Worm (Caenorhabditis elegans): ENCODE data around the gene clec-49.

The clec-49 gene

ce11 chrV:19759282-19759681 is 8.3 kb upstream of the clec-49 start:
- TF ChIP-seq flt-1 (GFP tag; IDR thresholded peaks at IDR 0.05) (no peak), ref-1 (GFP tag; conservative IDR thresholded peaks at IDR 0.05) (no peak), klf-2 (GFP tag; conservative IDR thresholded peaks at IDR 0.05) (no peak), ztf-23 (GFP tag; IDR thresholded peaks at IDR 0.05) (no peak), T22C8.4 (GFP tag; IDR thresholded peaks at IDR 0.05) (no peak), med-1 (GFP tag; optimal IDR thresholded peaks at IDR 0.05; ENCODE audit: insufficient read depth) (no peak), cog-1 (tag; optimal IDR thresholded peaks at IDR 0.05) (no peak), ztf-29 (GFP tag; IDR thresholded peaks at IDR 0.05) (no peak), tab-1 (GFP tag; IDR thresholded peaks at IDR 0.05) (no peak)

DNA sequence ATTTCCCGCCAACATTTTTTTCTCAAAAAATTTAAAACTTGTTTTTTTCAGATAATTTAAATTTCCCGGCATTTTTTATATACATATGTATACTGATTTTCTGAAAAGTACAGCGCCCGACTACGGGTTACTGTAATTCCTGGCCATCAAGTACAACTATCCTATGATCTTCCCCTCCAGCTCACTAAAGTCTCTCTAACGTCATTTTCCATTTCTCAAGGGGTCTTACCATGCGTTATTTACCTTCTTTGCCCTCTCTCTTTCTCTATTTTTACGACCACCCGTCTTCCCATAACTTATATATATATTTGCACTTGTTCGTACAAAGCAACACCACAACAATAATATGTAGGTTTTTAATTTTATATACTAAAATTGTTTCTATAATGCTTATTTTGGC is 5.2 kb upstream of the clec-49 start, which contains the start of gene W04E12.9:
Gene W04E12.9, plus strand, starts transcription at position 301 of the 400 bp plus-strand sequence.
- TF ChIP-seq med-1 (GFP tag; optimal IDR thresholded peaks at IDR 0.05; ENCODE audit: insufficient read depth) (no peak), klf-2 (GFP tag; conservative IDR thresholded peaks at IDR 0.05) (no peak), flt-1 (GFP tag; IDR thresholded peaks at IDR 0.05) (no peak), cog-1 (tag; optimal IDR thresholded peaks at IDR 0.05) (no peak), T22C8.4 (GFP tag; IDR thresholded peaks at IDR 0.05) (no peak)

- TF ChIP-seq ref-1 (GFP tag; conservative IDR thresholded peaks at IDR 0.05) (no peak), med-1 (GFP tag; optimal IDR thresholded peaks at IDR 0.05; ENCODE audit: insufficient read depth) (no peak), cog-1 (tag; optimal IDR thresholded peaks at IDR 0.05) (no peak)
Observed at ce11 chrV:19755260-19755659, 4.2 kb upstream of the clec-49 start, which contains the start of gene clec-50. TSS of gene clec-50 (minus strand) at chrV:19755368.

- TF ChIP-seq klf-2 (GFP tag; conservative IDR thresholded peaks at IDR 0.05) (no peak), ztf-29 (GFP tag; IDR thresholded peaks at IDR 0.05) (no peak), med-1 (GFP tag; optimal IDR thresholded peaks at IDR 0.05; ENCODE audit: insufficient read depth) (no peak), ref-1 (GFP tag; conservative IDR thresholded peaks at IDR 0.05) (no peak), tab-1 (GFP tag; IDR thresholded peaks at IDR 0.05) (no peak), cog-1 (tag; optimal IDR thresholded peaks at IDR 0.05) (no peak), flt-1 (GFP tag; IDR thresholded peaks at IDR 0.05) (no peak), T22C8.4 (GFP tag; IDR thresholded peaks at IDR 0.05) (no peak), ztf-23 (GFP tag; IDR thresholded peaks at IDR 0.05) (no peak)
Observed at ce11 chrV:19754331-19754730, 3.3 kb upstream of the clec-49 start.

DNA sequence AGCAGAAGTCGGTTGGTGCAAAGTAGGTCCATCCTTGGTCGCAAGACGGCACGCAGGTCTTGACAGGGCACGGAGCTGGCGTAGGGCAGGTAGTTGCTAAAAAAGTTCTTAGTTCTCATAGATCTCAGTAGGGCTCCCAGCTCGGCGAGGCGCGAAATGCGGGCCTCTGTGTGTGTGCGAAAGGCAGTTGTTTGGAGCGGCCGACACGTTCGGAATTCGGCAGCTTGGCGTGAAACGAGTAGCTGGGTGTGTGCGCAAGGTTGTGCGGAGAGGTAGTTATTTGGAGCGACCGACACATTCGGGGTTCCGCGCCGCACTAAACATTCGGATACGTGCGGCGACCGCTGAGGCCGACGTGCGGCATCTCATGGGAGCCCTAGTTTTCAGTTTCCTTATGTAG is 1.9 kb upstream of the clec-49 start:
- TF ChIP-seq cog-1 (tag; optimal IDR thresholded peaks at IDR 0.05) (no peak), ztf-29 (GFP tag; IDR thresholded peaks at IDR 0.05) (no peak), med-1 (GFP tag; optimal IDR thresholded peaks at IDR 0.05; ENCODE audit: insufficient read depth) (no peak), flt-1 (GFP tag; IDR thresholded peaks at IDR 0.05) (no peak), ztf-23 (GFP tag; IDR thresholded peaks at IDR 0.05) (no peak), T22C8.4 (GFP tag; IDR thresholded peaks at IDR 0.05) (no peak), tab-1 (GFP tag; IDR thresholded peaks at IDR 0.05) (no peak), klf-2 (GFP tag; conservative IDR thresholded peaks at IDR 0.05) (no peak), ref-1 (GFP tag; conservative IDR thresholded peaks at IDR 0.05) (no peak)

- TF ChIP-seq ztf-23 (GFP tag; IDR thresholded peaks at IDR 0.05): no peak
- no peak for TF ChIP-seq T22C8.4 (GFP tag; IDR thresholded peaks at IDR 0.05)
- no peak for TF ChIP-seq med-1 (GFP tag; optimal IDR thresholded peaks at IDR 0.05; ENCODE audit: insufficient read depth)
- no peak for TF ChIP-seq cog-1 (tag; optimal IDR thresholded peaks at IDR 0.05)
- no peak for TF ChIP-seq klf-2 (GFP tag; conservative IDR thresholded peaks at IDR 0.05)
Observed at ce11 chrV:19747144-19747543, 3.9 kb downstream of the clec-49 start.

- TF ChIP-seq cog-1 (tag; optimal IDR thresholded peaks at IDR 0.05): no peak
- TF ChIP-seq ztf-29 (GFP tag; IDR thresholded peaks at IDR 0.05): no peak
- TF ChIP-seq tab-1 (GFP tag; IDR thresholded peaks at IDR 0.05): no peak
- TF ChIP-seq T22C8.4 (GFP tag; IDR thresholded peaks at IDR 0.05): no peak
- no peak for TF ChIP-seq ref-1 (GFP tag; conservative IDR thresholded peaks at IDR 0.05)
- no peak for TF ChIP-seq med-1 (GFP tag; optimal IDR thresholded peaks at IDR 0.05; ENCODE audit: insufficient read depth)
- TF ChIP-seq klf-2 (GFP tag; conservative IDR thresholded peaks at IDR 0.05): no peak
- TF ChIP-seq ztf-23 (GFP tag; IDR thresholded peaks at IDR 0.05): no peak
- no peak for TF ChIP-seq flt-1 (GFP tag; IDR thresholded peaks at IDR 0.05)
Observed at ce11 chrV:19745852-19746251, 5.2 kb downstream of the clec-49 start, which contains the start of gene W04E12.5. TSS of gene W04E12.5 (plus strand) at chrV:19746152.

DNA sequence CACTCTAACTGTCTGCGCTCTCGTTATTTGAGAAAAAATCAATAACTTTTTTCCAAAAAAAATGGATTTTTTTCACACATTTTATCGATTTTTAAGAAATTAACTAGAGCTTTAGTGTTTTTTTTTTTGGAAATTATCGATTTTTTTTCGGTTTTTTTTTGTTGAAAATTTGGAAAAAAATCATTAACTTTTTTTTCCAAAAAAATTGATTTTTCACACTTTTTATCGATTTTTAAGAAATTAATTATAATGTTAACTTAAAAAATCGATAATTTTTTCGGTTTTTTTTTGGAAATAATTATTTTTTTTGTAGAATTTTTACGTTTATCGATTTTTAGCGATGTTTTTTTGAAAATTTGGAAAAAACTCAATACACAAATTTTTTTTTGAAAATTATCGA is 6.8 kb downstream of the clec-49 start:
- TF ChIP-seq T22C8.4 (GFP tag; IDR thresholded peaks at IDR 0.05) (peak; percentile 59; the same call in 1 of the 2 replicates), ztf-23 (GFP tag; IDR thresholded peaks at IDR 0.05) (no peak)

DNA sequence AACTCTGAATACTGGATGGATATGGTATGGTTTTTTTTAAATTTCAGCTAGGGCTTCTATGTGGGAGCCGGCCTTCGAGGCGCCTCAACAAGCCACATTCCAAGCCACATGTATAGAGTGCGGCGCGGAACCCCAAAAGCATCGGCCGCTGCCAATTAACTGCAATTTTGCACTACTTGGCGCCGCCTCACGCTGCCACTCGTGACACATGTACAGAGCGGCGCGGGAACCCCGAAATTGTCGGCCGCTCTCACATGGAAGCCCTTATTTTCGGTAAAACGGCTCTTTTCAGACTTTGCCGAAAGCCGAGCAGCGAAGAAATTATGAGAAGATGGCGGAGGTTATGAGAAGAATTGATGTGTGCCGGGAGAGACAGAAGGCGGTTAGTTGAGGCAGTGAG is 7.2 kb downstream of the clec-49 start:
- TF ChIP-seq ztf-23 (GFP tag; IDR thresholded peaks at IDR 0.05): no peak
- no peak for TF ChIP-seq ref-1 (GFP tag; conservative IDR thresholded peaks at IDR 0.05)
- no peak for TF ChIP-seq klf-2 (GFP tag; conservative IDR thresholded peaks at IDR 0.05)
- TF ChIP-seq cog-1 (tag; optimal IDR thresholded peaks at IDR 0.05): no peak
- no peak for TF ChIP-seq tab-1 (GFP tag; IDR thresholded peaks at IDR 0.05)
- TF ChIP-seq ztf-29 (GFP tag; IDR thresholded peaks at IDR 0.05): no peak
- no peak for TF ChIP-seq med-1 (GFP tag; optimal IDR thresholded peaks at IDR 0.05; ENCODE audit: insufficient read depth)

DNA sequence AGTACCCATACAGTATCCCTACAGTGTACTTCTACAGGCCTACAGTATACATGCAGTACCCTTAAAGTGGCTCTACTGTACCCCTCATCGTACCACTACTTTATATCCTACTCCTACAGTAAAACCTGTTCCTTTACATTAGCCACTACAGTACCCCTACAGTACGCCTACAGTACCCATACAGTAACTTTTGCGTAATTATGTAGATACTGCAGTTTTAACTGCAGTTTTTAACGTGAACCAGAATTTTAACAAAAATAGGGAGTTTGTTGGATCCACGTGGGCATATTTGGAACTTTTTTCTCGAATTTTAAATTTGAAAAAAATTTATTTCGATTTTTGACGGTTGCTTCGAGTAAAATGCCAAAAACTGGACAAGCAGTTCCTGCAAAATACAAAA is 7.7 kb downstream of the clec-49 start, which contains the start of gene W04E12.4:
Gene W04E12.4, plus strand, starts transcription at position 301 of the 400 bp plus-strand sequence.
- TF ChIP-seq ztf-23 (GFP tag; IDR thresholded peaks at IDR 0.05) (no peak), flt-1 (GFP tag; IDR thresholded peaks at IDR 0.05) (no peak), ztf-29 (GFP tag; IDR thresholded peaks at IDR 0.05) (no peak), T22C8.4 (GFP tag; IDR thresholded peaks at IDR 0.05) (no peak), ref-1 (GFP tag; conservative IDR thresholded peaks at IDR 0.05) (no peak), klf-2 (GFP tag; conservative IDR thresholded peaks at IDR 0.05) (no peak), med-1 (GFP tag; optimal IDR thresholded peaks at IDR 0.05; ENCODE audit: insufficient read depth) (no peak), tab-1 (GFP tag; IDR thresholded peaks at IDR 0.05) (no peak), cog-1 (tag; optimal IDR thresholded peaks at IDR 0.05) (no peak)
